Worm (Caenorhabditis elegans) whole organism, L3 larva: Measurements from ENCODE around the gene F38B6.3.

Experiments
- R02D3.7 ChIP-seq: fragments of 150-350 bp; optimal IDR thresholded peaks from 2 replicates; lab custom pipeline; 2014; ENCODE audit warnings: missing biosample characterization, missing genetic modification characterization
- ZK546.5 ChIP-seq: sonication (generic microtip); optimal IDR thresholded peaks from 2 replicates; lab custom pipeline; 2017; ENCODE audit warnings: missing biosample characterization, missing genetic modification characterization
- aly-2 ChIP-seq: fragments of 150-350 bp; optimal IDR thresholded peaks from 2 replicates; lab custom pipeline; 2014; ENCODE audit warnings: missing biosample characterization, missing genetic modification characterization
- ama-1 ChIP-seq: fragments of 150-350 bp; optimal IDR thresholded peaks from 2 replicates; lab custom pipeline; 2018
- ceh-28 ChIP-seq: fragments of 150-350 bp; optimal IDR thresholded peaks from 2 replicates; lab custom pipeline; 2014; ENCODE audit warnings: missing biosample characterization, missing genetic modification reagents, missing genetic modification characterization
- ceh-9 ChIP-seq: sonication (generic microtip); optimal IDR thresholded peaks from 2 replicates; lab custom pipeline; 2018; ENCODE audit warnings: missing biosample characterization, missing genetic modification characterization
- daf-12 ChIP-seq: fragments of 150-350 bp; optimal IDR thresholded peaks from 2 replicates; lab custom pipeline; 2014; ENCODE audit warnings: missing biosample characterization, missing genetic modification reagents, missing genetic modification characterization
- egl-27 ChIP-seq: sonication (generic microtip); optimal IDR thresholded peaks from 4 replicates; lab custom pipeline; 2017; ENCODE audit warnings: missing biosample characterization, missing genetic modification reagents, missing genetic modification characterization
- egl-5 ChIP-seq: fragments of 150-350 bp; optimal IDR thresholded peaks from 2 replicates; lab custom pipeline; 2017; ENCODE audit warnings: missing biosample characterization, missing genetic modification reagents, missing genetic modification characterization, inconsistent platforms
- elt-1 ChIP-seq: fragments of 150-350 bp; optimal IDR thresholded peaks from 2 replicates; lab custom pipeline; 2014; ENCODE audit warnings: missing biosample characterization, missing genetic modification characterization
- elt-2 ChIP-seq: sonication (generic microtip); optimal IDR thresholded peaks from 2 replicates; lab custom pipeline; 2016; ENCODE audit warnings: missing genetic modification reagents, mild to moderate bottlenecking, missing genetic modification characterization, missing compliant biosample characterization
- eor-1 ChIP-seq, 2 experiments: fragments of 150-350 bp; optimal IDR thresholded peaks; 2 replicates each; lab custom pipeline; 2014 to 2018; ENCODE audit warnings: missing biosample characterization in 2 of 2, missing genetic modification characterization in 2 of 2
- fkh-2 ChIP-seq: fragments of 150-350 bp; optimal IDR thresholded peaks from 2 replicates; lab custom pipeline; 2014; ENCODE audit warnings: missing biosample characterization, missing genetic modification reagents, missing genetic modification characterization
- fos-1 ChIP-seq: fragments of 150-350 bp; optimal IDR thresholded peaks from 2 replicates; lab custom pipeline; 2014; ENCODE audit warnings: missing biosample characterization, missing genetic modification characterization
- hmg-11 ChIP-seq: sonication (generic microtip); optimal IDR thresholded peaks from 2 replicates; lab custom pipeline; 2016; ENCODE audit warnings: missing genetic modification characterization, missing compliant biosample characterization
- jun-1 ChIP-seq: fragments of 150-350 bp; optimal IDR thresholded peaks from 2 replicates; lab custom pipeline; 2014; ENCODE audit warnings: missing biosample characterization, missing genetic modification reagents, missing genetic modification characterization
- lin-15B ChIP-seq: fragments of 150-350 bp; optimal IDR thresholded peaks from 2 replicates; lab custom pipeline; 2014; ENCODE audit warnings: missing biosample characterization, missing genetic modification characterization
- lin-39 ChIP-seq: fragments of 150-350 bp; optimal IDR thresholded peaks from 2 replicates; lab custom pipeline; 2018; ENCODE audit warnings: missing biosample characterization, missing genetic modification reagents, missing genetic modification characterization
- lsy-12 ChIP-seq: sonication (generic microtip); optimal IDR thresholded peaks from 2 replicates; lab custom pipeline; 2016; ENCODE audit warnings: mild to moderate bottlenecking, missing genetic modification characterization, missing compliant biosample characterization
- mdl-1 ChIP-seq: fragments of 150-350 bp; optimal IDR thresholded peaks from 2 replicates; lab custom pipeline; 2014; ENCODE audit warnings: missing biosample characterization, missing genetic modification characterization
- nfya-1 ChIP-seq: sonication (generic microtip); optimal IDR thresholded peaks from 2 replicates; lab custom pipeline; 2017; ENCODE audit warnings: missing genetic modification characterization, mild to moderate bottlenecking, missing compliant biosample characterization, antibody characterized with exemption, moderate library complexity; ENCODE audit not compliant: insufficient read depth
- nhr-12 ChIP-seq: fragments of 150-350 bp; optimal IDR thresholded peaks from 2 replicates; lab custom pipeline; 2014; ENCODE audit warnings: missing biosample characterization, missing genetic modification characterization
- nhr-23 ChIP-seq: fragments of 150-350 bp; optimal IDR thresholded peaks from 2 replicates; lab custom pipeline; 2014; ENCODE audit warnings: missing biosample characterization, missing genetic modification reagents, missing genetic modification characterization
- nhr-25 ChIP-seq: sonication (generic microtip); optimal IDR thresholded peaks from 2 replicates; lab custom pipeline; 2017; ENCODE audit warnings: missing biosample characterization, missing genetic modification characterization
- nhr-28 ChIP-seq: fragments of 150-350 bp; optimal IDR thresholded peaks from 2 replicates; lab custom pipeline; 2014; ENCODE audit warnings: missing biosample characterization, missing genetic modification characterization
- nhr-43 ChIP-seq: sonication (generic microtip); optimal IDR thresholded peaks from 2 replicates; lab custom pipeline; 2016; ENCODE audit warnings: mild to moderate bottlenecking, missing genetic modification characterization, missing compliant biosample characterization; ENCODE audit not compliant: poor library complexity, severe bottlenecking
- nhr-76 ChIP-seq: fragments of 150-350 bp; sonication (generic microtip); optimal IDR thresholded peaks from 5 replicates; lab custom pipeline; 2014; ENCODE audit warnings: missing biosample characterization, missing genetic modification characterization
- nhr-77 ChIP-seq: fragments of 150-350 bp; optimal IDR thresholded peaks from 2 replicates; lab custom pipeline; 2014; ENCODE audit warnings: missing biosample characterization, missing genetic modification characterization
- pha-4 ChIP-seq: fragments of 150-350 bp; optimal IDR thresholded peaks from 2 replicates; lab custom pipeline; 2014; ENCODE audit warnings: missing biosample characterization, missing genetic modification reagents, missing genetic modification characterization
- pqm-1 ChIP-seq: fragments of 150-350 bp; optimal IDR thresholded peaks from 2 replicates; lab custom pipeline; 2017; ENCODE audit warnings: missing biosample characterization, missing genetic modification characterization, inconsistent platforms
- sea-2 ChIP-seq: fragments of 150-350 bp; sonication (generic microtip); optimal IDR thresholded peaks from 4 replicates; lab custom pipeline; 2014; ENCODE audit warnings: missing biosample characterization, missing genetic modification reagents, missing genetic modification characterization
- skn-1 ChIP-seq: fragments of 150-350 bp; optimal IDR thresholded peaks from 2 replicates; lab custom pipeline; 2014; ENCODE audit warnings: missing biosample characterization, missing genetic modification characterization
- snpc-4 ChIP-seq: fragments of 150-350 bp; optimal IDR thresholded peaks from 2 replicates; lab custom pipeline; 2014; ENCODE audit warnings: missing biosample characterization, missing genetic modification characterization
- tbx-2 ChIP-seq: sonication (generic microtip); optimal IDR thresholded peaks from 2 replicates; lab custom pipeline; 2016; ENCODE audit warnings: mild to moderate bottlenecking, missing genetic modification characterization, missing compliant biosample characterization
- unc-39 ChIP-seq: sonication (generic microtip); optimal IDR thresholded peaks from 4 replicates; lab custom pipeline; 2017; ENCODE audit warnings: missing biosample characterization, missing genetic modification characterization
- ztf-4 ChIP-seq: fragments of 150-350 bp; optimal IDR thresholded peaks from 2 replicates; lab custom pipeline; 2014; ENCODE audit warnings: missing biosample characterization, missing genetic modification characterization

The F38B6.3 gene

DNA sequence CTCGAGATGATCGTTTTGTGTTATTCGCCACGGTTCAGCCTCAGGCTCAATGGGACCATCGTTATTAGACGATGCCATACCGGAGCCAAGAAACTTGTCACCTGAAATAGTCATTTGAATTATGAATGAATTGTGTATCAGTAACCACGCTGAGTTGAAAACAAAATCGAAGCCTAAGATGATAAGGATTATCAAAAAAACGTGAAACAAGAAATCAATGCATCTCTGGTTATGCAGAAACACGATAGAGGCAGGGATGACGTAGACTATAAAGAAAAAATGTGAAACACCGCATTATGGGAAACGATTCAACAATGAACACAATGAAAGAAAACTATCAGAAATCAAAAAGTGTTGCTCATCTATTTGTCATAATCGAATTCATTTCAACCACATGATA lies 29.5 kb downstream of the F38B6.3 start, which contains the start of gene smf-1:
TSS of gene smf-1 (minus strand) at position 101 of the 400 bp plus-strand sequence.
- TF ChIP-seq sea-2 (no peak), elt-2 (peak; percentile 54), nhr-12 (tag; lab: Kevin White, UChicago) (no peak), nhr-23 (tag; lab: Kevin White, UChicago) (no peak)

- TF ChIP-seq ama-1 (lab: Kevin White, UChicago) (peak; percentile 88), elt-2 (peak; percentile 15), jun-1 (tag; lab: Kevin White, UChicago) (no peak)
Measured at ce11 chrX:6725260-6725718, 31.9 kb downstream of the F38B6.3 start, which contains the start of gene slc-25A10. Gene slc-25A10, minus strand, starts transcription at chrX:6725668.

DNA sequence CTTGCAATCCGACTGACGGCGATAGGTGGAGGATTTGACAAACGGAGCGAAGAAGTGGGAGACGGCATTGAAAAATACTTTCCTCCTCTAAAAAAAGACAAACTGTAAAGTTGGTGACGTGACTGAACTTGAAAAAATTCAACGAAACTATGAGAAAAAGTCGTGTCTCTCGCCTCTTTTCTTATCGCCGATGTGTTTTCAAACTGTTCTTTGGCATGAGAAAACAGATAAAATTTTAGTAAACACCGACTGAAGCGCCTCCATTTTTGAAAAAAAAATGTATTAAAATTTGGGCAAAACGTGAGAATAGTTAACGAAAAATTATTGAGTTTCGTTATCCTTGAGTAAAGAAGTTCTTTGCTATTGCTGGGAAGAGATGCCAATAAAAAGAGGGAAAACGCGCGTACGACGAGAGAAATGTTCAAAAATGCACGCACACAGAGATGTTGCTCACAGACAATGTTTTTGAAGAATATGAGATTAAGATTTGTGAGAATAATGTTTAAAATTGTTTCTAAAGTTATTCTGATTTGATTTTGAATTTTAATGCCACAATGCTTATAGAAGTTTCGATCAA lies 35.5 kb downstream of the F38B6.3 start:
- peak; percentile 52 for TF ChIP-seq mdl-1 (tag; lab: Kevin White, UChicago)
- peak; percentile 64 for TF ChIP-seq elt-2
- TF ChIP-seq lin-15B (tag; lab: Kevin White, UChicago) = no peak
- TF ChIP-seq elt-1 (tag; lab: Kevin White, UChicago) = no peak
- TF ChIP-seq pqm-1 (tag; lab: Kevin White, UChicago) = peak; percentile 21
- no peak for TF ChIP-seq tbx-2 (tag; lab: Kevin White, UChicago)
- peak; percentile 35 for TF ChIP-seq pha-4

DNA sequence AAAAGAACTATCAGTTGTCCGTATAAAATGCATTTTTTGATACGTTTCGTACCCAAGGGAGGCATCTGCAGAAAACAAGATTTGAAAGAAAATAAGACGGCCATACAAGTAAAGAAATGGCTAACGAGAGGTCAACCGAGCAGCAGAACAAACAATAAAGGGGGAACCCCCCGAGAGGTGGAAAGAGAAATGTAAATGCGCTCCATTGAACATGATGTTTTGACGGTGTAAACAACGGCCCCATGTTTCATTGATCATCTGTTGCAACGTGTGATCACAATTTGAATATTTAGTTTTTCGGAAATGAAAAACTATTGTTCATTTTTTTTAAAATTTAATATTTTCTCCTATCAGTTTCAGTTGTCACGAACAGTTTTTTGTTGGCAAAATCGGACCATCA lies 36.2 kb downstream of the F38B6.3 start, which contains the start of gene K11G12.6:
TSS of gene K11G12.6 (minus strand) at position 65 of the 400 bp plus-strand sequence.
- TF ChIP-seq aly-2 (no peak), eor-1 (tag; optimal IDR thresholded peaks at IDR 0.05; lab: Kevin White, UChicago) (no peak), lin-39 (tag; lab: Kevin White, UChicago) (peak; percentile 16), jun-1 (tag; lab: Kevin White, UChicago) (peak; percentile 15), nhr-28 (tag; lab: Kevin White, UChicago) (no peak), nhr-76 (no peak), mdl-1 (tag; lab: Kevin White, UChicago) (peak; percentile 28), ceh-9 (tag; lab: Kevin White, UChicago) (no peak), pqm-1 (tag; lab: Kevin White, UChicago) (no peak), nhr-77 (no peak), fos-1 (tag; lab: Kevin White, UChicago) (no peak), ZK546.5 (tag; lab: Kevin White, UChicago) (no peak), nfya-1 (tag; lab: Kevin White, UChicago) (peak; percentile 46), lin-15B (tag; lab: Kevin White, UChicago) (no peak), snpc-4 (peak; percentile 49), R02D3.7 (tag; lab: Kevin White, UChicago) (no peak), egl-5 (tag; lab: Kevin White, UChicago) (peak; percentile 40), lsy-12 (tag; lab: Kevin White, UChicago) (no peak), skn-1 (no peak), ama-1 (lab: Kevin White, UChicago) (no peak), hmg-11 (tag; lab: Kevin White, UChicago) (peak; percentile 13), unc-39 (no peak), elt-1 (tag; lab: Kevin White, UChicago) (no peak), ceh-28 (tag; lab: Kevin White, UChicago) (no peak), tbx-2 (tag; lab: Kevin White, UChicago) (no peak), sea-2 (no peak), nhr-43 (no peak), nhr-25 (tag; lab: Kevin White, UChicago) (no peak), pha-4 (peak; percentile 92), ztf-4 (tag; lab: Kevin White, UChicago) (no peak), fkh-2 (tag; lab: Kevin White, UChicago) (no peak), elt-2 (no peak)

DNA sequence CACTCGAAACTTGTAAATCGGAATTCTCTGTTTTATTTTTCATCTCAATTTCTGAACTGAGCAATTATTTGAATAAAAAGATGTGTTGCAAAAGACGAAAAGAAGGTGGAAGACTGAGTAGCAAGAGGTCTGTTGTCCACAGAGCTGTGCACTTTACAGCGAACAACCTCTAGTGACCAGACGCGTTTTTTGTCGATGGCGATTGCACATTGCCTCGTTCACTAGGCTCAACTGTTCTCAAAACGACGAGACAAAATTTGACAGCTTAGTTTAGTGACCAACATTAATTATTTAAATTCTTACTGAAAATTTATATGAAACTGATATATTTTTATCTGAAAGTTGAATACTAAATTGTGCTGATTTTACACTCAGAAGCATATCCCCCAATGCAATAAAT lies 39.8 kb downstream of the F38B6.3 start, which contains the start of gene R03E9.2:
TSS of gene R03E9.2 (minus strand) at position 101 of the 400 bp plus-strand sequence.
- TF ChIP-seq nfya-1 (tag; lab: Kevin White, UChicago) (no peak), R02D3.7 (tag; lab: Kevin White, UChicago) (no peak), lsy-12 (tag; lab: Kevin White, UChicago) (no peak), elt-1 (tag; lab: Kevin White, UChicago) (no peak), daf-12 (tag; lab: Kevin White, UChicago) (no peak), tbx-2 (tag; lab: Kevin White, UChicago) (no peak), egl-27 (tag; lab: Kevin White, UChicago) (no peak)
